Worm (Caenorhabditis elegans) whole organism, late embryonic: ENCODE data around the gene fbxa-224.

Experiments used
- ceh-18 ChIP-seq: sonication (generic microtip); optimal IDR thresholded peaks from 2 replicates; lab custom pipeline; 2016; ENCODE audit warnings: missing genetic modification characterization, missing compliant biosample characterization
- dve-1 ChIP-seq: sonication (generic microtip); optimal IDR thresholded peaks from 2 replicates; lab custom pipeline; 2017; ENCODE audit warnings: antibody characterized with exemption, mild to moderate bottlenecking, missing genetic modification characterization, missing compliant biosample characterization
- hlh-13 ChIP-seq: fragments of 200-800 bp; sonication (Bioruptor generic); optimal IDR thresholded peaks from 2 replicates; lab custom pipeline; 2018; ENCODE audit warnings: mild to moderate bottlenecking, missing genetic modification characterization, missing compliant biosample characterization
- odd-2 ChIP-seq: sonication (generic microtip); optimal IDR thresholded peaks from 2 replicates; lab custom pipeline; 2017; ENCODE audit warnings: antibody characterized with exemption, mild to moderate bottlenecking, missing genetic modification characterization, missing compliant biosample characterization

DNA sequence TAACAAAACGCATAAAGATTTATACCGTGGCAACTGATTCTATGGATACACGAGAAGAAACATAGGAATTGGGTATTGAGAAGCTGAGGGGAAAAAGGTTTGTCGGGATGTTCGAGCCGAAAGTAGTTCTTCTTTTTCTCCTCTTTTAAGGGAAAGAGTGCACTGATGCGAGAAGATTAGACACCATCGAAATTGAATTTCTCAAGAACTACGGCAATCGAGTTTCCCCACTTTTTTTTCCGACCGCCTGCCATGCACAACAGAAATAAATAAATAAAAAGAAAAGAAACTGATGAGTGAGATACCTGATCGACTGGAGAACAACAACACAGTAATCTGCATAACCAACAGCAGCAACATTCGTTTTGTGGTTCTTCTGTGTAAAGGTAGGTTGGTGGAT is 46.3 kb upstream of the fbxa-224 start:
- TF ChIP-seq hlh-13 (GFP tag; lab: Kevin White, UChicago) (no peak), ceh-18 (tag; lab: Kevin White, UChicago) (no peak), odd-2 (no peak), dve-1 (tag; lab: Kevin White, UChicago) (no peak)
